Fruit fly (Drosophila melanogaster) whole organism, wandering third instar larva: ENCODE results near the gene pip.

Experiments
- Abd-B ChIP-seq: fragments of >200 bp; optimal IDR thresholded peaks from 2 replicates; lab custom pipeline; 2017; ENCODE audit warnings: missing biosample characterization, missing genetic modification characterization
- CG9705 ChIP-seq: fragments of 200-800 bp; sonication (Bioruptor generic); optimal IDR thresholded peaks from 2 replicates; lab custom pipeline; 2018; ENCODE audit warnings: missing biosample characterization, mild to moderate bottlenecking, missing genetic modification characterization
- Dfd ChIP-seq: fragments of >200 bp; optimal IDR thresholded peaks from 2 replicates; lab custom pipeline; 2017; ENCODE audit warnings: missing biosample characterization, missing genetic modification characterization
- Dif ChIP-seq: fragments of 200-275, 200-300 bp; sonication (Bioruptor generic); optimal IDR thresholded peaks from 2 replicates; lab custom pipeline; 2018; ENCODE audit warnings: missing biosample characterization, missing genetic modification characterization; ENCODE audit not compliant: partially characterized antibody
- GATAd ChIP-seq: sonication (Bioruptor generic); optimal IDR thresholded peaks from 2 replicates; lab custom pipeline; 2016; ENCODE audit warnings: missing biosample characterization, missing genetic modification characterization
- HLH106 ChIP-seq: fragments of 200-800 bp; optimal IDR thresholded peaks from 3 replicates; lab custom pipeline; 2019; ENCODE audit warnings: missing biosample characterization, mild to moderate bottlenecking, missing genetic modification characterization, moderate library complexity
- Hnf4 ChIP-seq: fragments of 200-800 bp; sonication (Bioruptor generic); optimal IDR thresholded peaks from 2 replicates; lab custom pipeline; 2016; ENCODE audit warnings: missing biosample characterization, mild to moderate bottlenecking, missing genetic modification characterization
- Hr78 ChIP-seq: fragments of >200 bp; optimal IDR thresholded peaks from 2 replicates; lab custom pipeline; 2017; ENCODE audit warnings: missing biosample characterization, missing genetic modification characterization
- Jra ChIP-seq: sonication (Bioruptor generic); optimal IDR thresholded peaks from 2 replicates; lab custom pipeline; 2016; ENCODE audit warnings: missing biosample characterization, missing genetic modification characterization
- Mio ChIP-seq: sonication (Bioruptor generic); optimal IDR thresholded peaks from 2 replicates; lab custom pipeline; 2016; ENCODE audit warnings: missing biosample characterization, missing genetic modification characterization
- Myc ChIP-seq: fragments of >200 bp; optimal IDR thresholded peaks from 2 replicates; lab custom pipeline; 2017
- N ChIP-seq: fragments of >200 bp; optimal IDR thresholded peaks from 2 replicates; lab custom pipeline; 2018; ENCODE audit warnings: missing biosample characterization, missing external identifiers, missing genetic modification characterization
- OdsH ChIP-seq: fragments of 200-800 bp; sonication (Bioruptor generic); optimal IDR thresholded peaks from 2 replicates; lab custom pipeline; 2016; ENCODE audit warnings: missing biosample characterization, mild to moderate bottlenecking, missing genetic modification characterization
- Rel ChIP-seq, 2 experiments: fragments of 200-800 bp; sonication (Bioruptor generic) in 1 of 2; optimal IDR thresholded peaks; 2 replicates in 1 of 2; 3 replicates in 1 of 2; lab custom pipeline; 2016 to 2019; ENCODE audit warnings: mild to moderate bottlenecking in 2 of 2, missing biosample characterization in 2 of 2, missing genetic modification characterization in 2 of 2, moderate library complexity in 1 of 2
- Sp1 ChIP-seq: fragments of 200-800 bp; sonication (Bioruptor generic); optimal IDR thresholded peaks from 3 replicates; lab custom pipeline; 2019; ENCODE audit warnings: missing biosample characterization, mild to moderate bottlenecking, missing genetic modification characterization, moderate library complexity
- Vsx2 ChIP-seq: fragments of 200-300, 225-300 bp; sonication (Bioruptor generic); optimal IDR thresholded peaks from 2 replicates; lab custom pipeline; 2018; ENCODE audit warnings: missing biosample characterization, missing genetic modification characterization; ENCODE audit not compliant: partially characterized antibody
- br ChIP-seq: fragments of 200-800 bp; sonication (Bioruptor generic); optimal IDR thresholded peaks from 2 replicates; lab custom pipeline; 2016; ENCODE audit warnings: missing biosample characterization, missing genetic modification characterization
- brk ChIP-seq: fragments of 200-800 bp; sonication (Bioruptor generic); optimal IDR thresholded peaks from 2 replicates; lab custom pipeline; 2016; ENCODE audit warnings: missing biosample characterization, mild to moderate bottlenecking, missing genetic modification characterization
- dl ChIP-seq, 2 experiments: fragments of 175-275, 200-275 bp in 1 of 2; fragments of 200-275 bp in 1 of 2; sonication (Bioruptor generic); optimal IDR thresholded peaks; lab custom pipeline; 2018; ENCODE audit warnings: mild to moderate bottlenecking in 2 of 2, missing biosample characterization in 2 of 2, missing genetic modification characterization in 2 of 2, moderate library complexity in 2 of 2; ENCODE audit not compliant: partially characterized antibody in 2 of 2, insufficient read depth in 1 of 2
- dmrt93B ChIP-seq: fragments of 200-800 bp; sonication (Bioruptor generic); optimal IDR thresholded peaks from 2 replicates; lab custom pipeline; 2018; ENCODE audit warnings: missing biosample characterization, mild to moderate bottlenecking, missing genetic modification characterization
- dsf ChIP-seq: sonication (Bioruptor generic); optimal IDR thresholded peaks from 2 replicates; lab custom pipeline; 2016; ENCODE audit warnings: missing biosample characterization, missing genetic modification characterization, borderline replicate concordance
- ey ChIP-seq: fragments of 200-800 bp; sonication (Bioruptor generic); optimal IDR thresholded peaks from 2 replicates; lab custom pipeline; 2016; ENCODE audit warnings: missing biosample characterization, missing genetic modification characterization
- fru ChIP-seq: fragments of 200-800 bp; sonication (Bioruptor generic); optimal IDR thresholded peaks from 3 replicates; lab custom pipeline; 2016; ENCODE audit warnings: missing biosample characterization, mild to moderate bottlenecking, missing genetic modification characterization
- h ChIP-seq: fragments of 200-800 bp; sonication (Bioruptor generic); optimal IDR thresholded peaks from 3 replicates; lab custom pipeline; 2016; ENCODE audit warnings: missing biosample characterization, mild to moderate bottlenecking, missing genetic modification characterization
- jim ChIP-seq: fragments of 175-275, 200-325 bp; sonication (Bioruptor generic); optimal IDR thresholded peaks from 2 replicates; lab custom pipeline; 2016; ENCODE audit warnings: missing biosample characterization, mild to moderate bottlenecking, missing genetic modification characterization
- lola ChIP-seq: fragments of >200 bp; optimal IDR thresholded peaks from 2 replicates; lab custom pipeline; 2017; ENCODE audit warnings: missing biosample characterization, missing genetic modification characterization
- pan ChIP-seq: fragments of >200 bp; optimal IDR thresholded peaks from 2 replicates; lab custom pipeline; 2017
- rgr ChIP-seq: fragments of 200-800 bp; sonication (Bioruptor generic); optimal IDR thresholded peaks from 3 replicates; lab custom pipeline; 2016; ENCODE audit warnings: missing biosample characterization, mild to moderate bottlenecking, missing genetic modification characterization
- sage ChIP-seq: fragments of 200-800 bp; sonication (Bioruptor generic); optimal IDR thresholded peaks from 2 replicates; lab custom pipeline; 2016; ENCODE audit warnings: missing biosample characterization, mild to moderate bottlenecking, missing genetic modification characterization
- tai ChIP-seq: sonication (Bioruptor generic); optimal IDR thresholded peaks from 2 replicates; lab custom pipeline; 2016; ENCODE audit warnings: missing biosample characterization, missing genetic modification characterization
- woc ChIP-seq: sonication (Bioruptor generic); optimal IDR thresholded peaks from 2 replicates; lab custom pipeline; 2016; ENCODE audit warnings: missing biosample characterization, mild to moderate bottlenecking, missing genetic modification characterization

Gene pip

dm6 chr3L:19263480-19264140 is 73.8 kb downstream of the pip start, which contains the start of the genes CG42374 and Mettl5:
Gene CG42374, plus strand, starts transcription at chr3L:19263766.
Gene Mettl5, plus strand, starts transcription at chr3L:19263766.
- TF ChIP-seq Hr78: no peak
- TF ChIP-seq sage (GFP tag; lab: Kevin White, UChicago): peak; percentile 17
- peak; percentile 15 for TF ChIP-seq HLH106
- TF ChIP-seq fru: peak; percentile 24
- peak; percentile 31 for TF ChIP-seq OdsH
- TF ChIP-seq tai (GFP tag; lab: Kevin White, UChicago): no peak
- TF ChIP-seq Dif (GFP tag; lab: Kevin White, UChicago): no peak

dm6 chr3L:19261720-19262119 is 75.7 kb downstream of the pip start:
- TF ChIP-seq jim (GFP tag; lab: Kevin White, UChicago): no peak
- no peak for TF ChIP-seq rgr (GFP tag; lab: Kevin White, UChicago)
- TF ChIP-seq woc: no peak
- no peak for TF ChIP-seq fru
- TF ChIP-seq Hnf4: no peak
- TF ChIP-seq Vsx2: no peak
- no peak for TF ChIP-seq lola (GFP tag; lab: Kevin White, UChicago)
- TF ChIP-seq Mio (GFP tag; lab: Kevin White, UChicago): no peak
- no peak for TF ChIP-seq Hr78
- no peak for TF ChIP-seq br (GFP tag; lab: Kevin White, UChicago)
- no peak for TF ChIP-seq GATAd (GFP tag; lab: Kevin White, UChicago)
- TF ChIP-seq dl (GFP tag; optimal IDR thresholded peaks at IDR 0.05; lab: Kevin White, UChicago; ENCODE audit: insufficient read depth in 1 of 2, partially characterized antibody in 2 of 2): no peak
- TF ChIP-seq Jra (GFP tag; lab: Kevin White, UChicago): no peak
- no peak for TF ChIP-seq Dif (GFP tag; lab: Kevin White, UChicago)
- no peak for TF ChIP-seq Sp1 (GFP tag; lab: Kevin White, UChicago)

dm6 chr3L:19261213-19261612 is 76.2 kb downstream of the pip start, which contains the start of gene Bet1:
Gene Bet1, plus strand, starts transcription at chr3L:19261394.
- TF ChIP-seq woc (peak; percentile 20), lola (GFP tag; lab: Kevin White, UChicago) (no peak), HLH106 (peak; percentile 22), h (GFP tag; lab: Kevin White, UChicago) (no peak), brk (GFP tag; lab: Kevin White, UChicago) (no peak), Myc (peak; percentile 40), Sp1 (GFP tag; lab: Kevin White, UChicago) (no peak), CG9705 (GFP tag; lab: Kevin White, UChicago) (no peak)

dm6 chr3L:19260278-19260803 is 77.1 kb downstream of the pip start, which contains the start of gene nes:
Gene nes, minus strand, starts transcription at chr3L:19260679.
- peak; percentile 35 for TF ChIP-seq Hnf4
- TF ChIP-seq h (GFP tag; lab: Kevin White, UChicago): peak; percentile 11
- no peak for TF ChIP-seq Rel (GFP tag; optimal IDR thresholded peaks at IDR 0.05; lab: Kevin White, UChicago)
- peak; percentile 19 for TF ChIP-seq Rel (tag; optimal IDR thresholded peaks at IDR 0.05; lab: Kevin White, UChicago)
- no peak for TF ChIP-seq Vsx2
- peak; percentile 18 for TF ChIP-seq HLH106
- TF ChIP-seq fru: peak; percentile 68
- TF ChIP-seq Abd-B (GFP tag; lab: Kevin White, UChicago): no peak
- TF ChIP-seq woc: peak; percentile 61
- TF ChIP-seq rgr (GFP tag; lab: Kevin White, UChicago): peak; percentile 29
- no peak for TF ChIP-seq dmrt93B

- no peak for TF ChIP-seq N (GFP tag; lab: Kevin White, UChicago)
- no peak for TF ChIP-seq Dfd
- no peak for TF ChIP-seq Dif (GFP tag; lab: Kevin White, UChicago)
- TF ChIP-seq woc: no peak
- no peak for TF ChIP-seq Abd-B (GFP tag; lab: Kevin White, UChicago)
- TF ChIP-seq Vsx2: no peak
- no peak for TF ChIP-seq OdsH
- TF ChIP-seq br (GFP tag; lab: Kevin White, UChicago): no peak
- no peak for TF ChIP-seq Myc
- no peak for TF ChIP-seq tai (GFP tag; lab: Kevin White, UChicago)
- TF ChIP-seq dsf (GFP tag; lab: Kevin White, UChicago): no peak
- no peak for TF ChIP-seq jim (GFP tag; lab: Kevin White, UChicago)
- TF ChIP-seq Hnf4: no peak
- TF ChIP-seq GATAd (GFP tag; lab: Kevin White, UChicago): no peak
- TF ChIP-seq CG9705 (GFP tag; lab: Kevin White, UChicago): no peak
- TF ChIP-seq pan: no peak
- no peak for TF ChIP-seq ey
- no peak for TF ChIP-seq h (GFP tag; lab: Kevin White, UChicago)
Measured at dm6 chr3L:19258199-19258598, 79.2 kb downstream of the pip start.
